Fruit fly (Drosophila melanogaster) whole organism, larva: ENCODE results near the gene CG6712.

ENCODE experiments used
- noc ChIP-seq: fragments of 200-800 bp; sonication (Bioruptor generic); optimal IDR thresholded peaks from 3 replicates; lab custom pipeline; 2019; ENCODE audit warnings: missing biosample characterization, mild to moderate bottlenecking, missing genetic modification characterization, moderate library complexity

Gene CG6712

DNA sequence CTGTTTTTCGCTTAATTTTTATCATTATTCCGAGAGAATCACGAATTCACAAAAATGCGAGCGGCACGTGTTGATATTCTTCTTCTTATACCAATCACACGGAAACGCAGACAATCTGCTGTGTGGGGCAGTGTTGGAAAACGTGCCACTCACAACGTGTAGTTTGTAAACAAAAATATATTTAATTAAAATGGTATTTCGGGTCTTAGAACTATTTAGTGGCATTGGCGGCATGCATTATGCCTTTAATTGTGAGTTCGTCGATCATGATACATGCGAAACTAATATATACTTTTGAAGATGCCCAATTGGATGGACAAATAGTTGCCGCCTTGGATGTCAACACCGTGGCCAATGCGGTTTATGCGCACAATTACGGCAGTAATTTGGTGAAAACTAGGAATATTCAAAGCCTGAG lies at the start of gene CG6712, which contains the start of gene Mt2:
TSS of gene CG6712 (minus strand) at position 116 of the 418 bp plus-strand sequence.
TSS of gene Mt2 (plus strand) at position 130 of the 418 bp plus-strand sequence.
- TF ChIP-seq noc (tag; lab: Kevin White, UChicago) = no peak

dm6 chr2L:12142439-12142838 lies 46.1 kb upstream of the CG6712 start, which contains the start of gene CG31760:
Gene CG31760 (plus strand): TSS chr2L:12142780.
- no peak for TF ChIP-seq noc (tag; lab: Kevin White, UChicago)

DNA sequence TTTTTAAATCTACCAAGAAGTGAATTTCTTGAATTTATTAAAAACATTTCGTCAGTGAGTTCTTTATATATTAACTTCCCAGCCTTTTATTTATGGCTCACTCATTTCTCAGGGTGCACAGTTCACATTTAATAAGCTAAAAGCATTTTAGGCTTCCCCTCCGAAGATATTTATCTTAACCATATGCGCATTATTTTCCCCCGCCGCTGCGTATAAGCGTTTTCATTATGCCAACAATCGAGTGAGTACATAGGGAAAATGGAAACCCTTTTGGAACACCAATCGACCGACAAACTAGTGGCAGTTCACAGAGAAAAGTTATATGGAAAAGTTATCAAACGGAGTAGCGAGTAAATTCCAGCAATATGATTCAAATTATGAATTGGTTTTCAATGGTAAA lies 41.4 kb upstream of the CG6712 start, which contains the start of gene Gr33a:
TSS of gene Gr33a (plus strand) at position 301 of the 400 bp plus-strand sequence.
- no peak for TF ChIP-seq noc (tag; lab: Kevin White, UChicago)

dm6 chr2L:12134125-12134378 lies 37.7 kb upstream of the CG6712 start:
- no peak for TF ChIP-seq noc (tag; lab: Kevin White, UChicago)

- TF ChIP-seq noc (tag; lab: Kevin White, UChicago) = no peak
These were observed 37.2 kb upstream of the CG6712 start, which contains the start of gene rho-6 for dm6 chr2L:12133275-12134124. Gene rho-6 (minus strand): TSS chr2L:12133411.

- no peak for TF ChIP-seq noc (tag; lab: Kevin White, UChicago)
These were observed 23.7 kb upstream of the CG6712 start for dm6 chr2L:12120000-12120399.

DNA sequence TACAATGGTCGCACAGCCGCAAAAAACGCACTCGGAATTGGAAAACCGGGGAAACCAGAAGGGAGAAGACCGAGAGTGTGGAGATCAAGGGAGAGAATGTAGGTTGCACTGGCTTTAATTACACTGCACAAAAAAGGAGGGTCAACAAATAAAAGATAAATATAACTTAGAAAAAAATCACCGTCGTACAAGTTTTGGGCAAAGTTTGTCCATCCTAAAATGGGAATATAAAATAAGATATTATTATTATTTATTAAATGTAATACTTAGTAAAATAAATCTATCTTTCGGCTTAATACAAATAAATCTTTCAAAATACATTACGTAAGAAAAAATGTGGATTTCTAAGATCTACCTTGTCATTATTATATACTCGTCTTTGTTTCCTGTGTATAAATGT lies 19.5 kb upstream of the CG6712 start:
- TF ChIP-seq noc (tag; lab: Kevin White, UChicago) = no peak

- TF ChIP-seq noc (tag; lab: Kevin White, UChicago) = no peak
These were observed 17.8 kb upstream of the CG6712 start, which contains the start of gene CG17211 for dm6 chr2L:12114159-12114558. Gene CG17211 (plus strand): TSS chr2L:12114360.

- TF ChIP-seq noc (tag; lab: Kevin White, UChicago) = no peak
These were observed 16.7 kb upstream of the CG6712 start for dm6 chr2L:12112943-12113557.

- TF ChIP-seq noc (tag; lab: Kevin White, UChicago) = no peak
These were observed 14.5 kb upstream of the CG6712 start, which contains the start of gene Phae2 for dm6 chr2L:12110810-12111209. Gene Phae2 (plus strand): TSS chr2L:12111110.

dm6 chr2L:12108779-12109564 lies 12.7 kb upstream of the CG6712 start, which contains the start of the genes Rab6 and Phae1:
Gene Rab6 (minus strand): TSS chr2L:12109116.
Gene Phae1 (plus strand): TSS chr2L:12109417.
- TF ChIP-seq noc (tag; lab: Kevin White, UChicago) = peak; percentile 13

DNA sequence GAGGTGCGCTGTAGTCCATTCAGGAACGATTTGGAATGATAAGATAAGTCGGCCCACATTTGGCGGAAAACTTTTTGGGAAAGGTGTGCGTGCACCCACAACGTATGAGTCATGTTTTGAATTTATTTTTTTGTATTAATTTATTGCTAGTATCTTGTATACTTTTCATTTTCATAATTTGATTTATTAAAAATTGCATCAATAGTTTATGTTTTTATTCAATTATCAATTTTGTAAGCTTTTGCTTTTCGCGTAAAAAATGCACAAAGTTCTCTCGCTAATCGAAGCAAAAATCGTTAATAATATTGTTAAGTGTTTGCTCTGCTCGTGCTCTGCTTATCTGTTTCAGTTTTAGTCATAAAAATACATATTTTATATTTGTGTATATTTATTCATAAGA lies 10.8 kb upstream of the CG6712 start:
- no peak for TF ChIP-seq noc (tag; lab: Kevin White, UChicago)

- peak; percentile 71 for TF ChIP-seq noc (tag; lab: Kevin White, UChicago)
These were observed 7.2 kb upstream of the CG6712 start, which contains the start of the genes Patsas and ThrRS for dm6 chr2L:12103231-12104210. Gene Patsas (minus strand): TSS chr2L:12103285. Gene ThrRS (plus strand): TSS chr2L:12103751.

- no peak for TF ChIP-seq noc (tag; lab: Kevin White, UChicago)
These were observed 1.4 kb upstream of the CG6712 start, which contains the start of gene Ced-12 for dm6 chr2L:12097698-12098097. Gene Ced-12 (plus strand): TSS chr2L:12097838.
